Fruit fly (Drosophila melanogaster): ENCODE measurements around the gene knk.

Gene knk

DNA sequence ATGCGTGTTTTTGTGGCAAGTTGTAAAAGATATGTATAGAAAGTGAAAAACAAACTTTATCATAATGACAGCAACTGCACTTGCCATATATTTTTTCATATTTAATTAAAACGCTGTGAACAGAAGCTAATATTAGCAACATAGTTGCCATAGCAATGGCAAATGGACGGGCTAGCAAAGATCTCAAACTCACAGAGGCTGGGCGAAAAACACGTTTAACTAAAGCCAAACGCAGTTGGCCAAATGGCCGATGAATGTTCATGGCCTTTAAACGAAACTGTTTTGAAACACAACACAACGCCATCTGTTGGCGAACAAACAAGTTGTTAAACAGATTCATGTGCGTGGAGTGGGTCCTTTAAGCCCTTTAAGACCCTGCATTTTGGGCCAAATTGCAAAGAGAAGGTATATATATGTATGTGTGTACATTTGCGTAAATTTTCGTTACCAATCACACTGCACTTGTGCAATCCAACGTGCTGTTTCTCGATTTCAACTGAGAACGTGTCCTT is 23.0 kb upstream of the knk start:
- TF ChIP-seq CG15514 (GFP tag; optimal IDR thresholded peaks at IDR 0.05) (peak; percentile 84), CTCF (GFP tag; optimal IDR thresholded peaks at IDR 0.05) (peak; percentile 85), slou (GFP tag; optimal IDR thresholded peaks at IDR 0.05) (no peak)

DNA sequence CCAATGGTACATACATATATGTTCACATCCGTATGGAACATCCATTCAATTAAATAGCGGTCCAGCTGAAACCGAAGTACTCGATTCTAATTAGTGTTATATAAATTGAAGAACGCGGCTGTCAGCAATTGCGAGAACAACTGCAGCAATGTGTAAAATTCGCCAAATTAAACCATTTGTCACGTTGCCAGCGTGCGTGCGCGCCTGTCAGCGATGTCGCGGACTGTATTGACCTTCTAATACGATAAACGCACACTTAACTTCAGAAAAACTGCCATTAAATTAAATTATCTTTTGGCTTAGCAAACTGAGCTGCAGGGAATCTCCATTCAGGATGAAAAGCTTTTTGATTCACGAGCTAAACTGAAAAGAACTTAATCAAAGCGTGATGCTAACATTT is 21.7 kb upstream of the knk start:
- TF ChIP-seq Hmx (GFP tag; optimal IDR thresholded peaks at IDR 0.05) (no peak), CG13894 (tag; optimal IDR thresholded peaks at IDR 0.05) (no peak), sens (GFP tag) (peak; percentile 55), CG12769 (tag; optimal IDR thresholded peaks at IDR 0.05) (no peak), CG11695 (GFP tag; IDR thresholded peaks at IDR 0.05) (peak; percentile 64), nom (GFP tag; optimal IDR thresholded peaks at IDR 0.05) (no peak), sqz (GFP tag; optimal IDR thresholded peaks at IDR 0.05) (no peak), Med (GFP tag) (peak; percentile 34)

dm6 chr3R:10144103-10144998 is 18.9 kb upstream of the knk start, which contains the start of the genes TAF1B and Invadolysin:
TSS of gene TAF1B (minus strand) at chr3R:10144184.
TSS of gene Invadolysin (plus strand) at chr3R:10144668.
- peak; percentile 8 for TF ChIP-seq CG10979 (tag; optimal IDR thresholded peaks at IDR 0.05)
- TF ChIP-seq Hr78 (GFP tag; optimal IDR thresholded peaks at IDR 0.05), result no peak
- no peak for TF ChIP-seq vfl (GFP tag; optimal IDR thresholded peaks at IDR 0.05)
- TF ChIP-seq CG10366 (GFP tag; IDR thresholded peaks at IDR 0.05), result peak; percentile 60
- TF ChIP-seq row (GFP tag; IDR thresholded peaks at IDR 0.05), result peak; percentile 67
- TF ChIP-seq zfh2 (GFP tag; optimal IDR thresholded peaks at IDR 0.05), result peak; percentile 36
- peak; percentile 61 for TF ChIP-seq CG11504 (tag; optimal IDR thresholded peaks at IDR 0.05)
- peak; percentile 6 for TF ChIP-seq scrt (GFP tag; optimal IDR thresholded peaks at IDR 0.05)
- TF ChIP-seq Doc3 (GFP tag; IDR thresholded peaks at IDR 0.05; ENCODE audit: partially characterized antibody), result peak; percentile 90
- TF ChIP-seq Doc2 (GFP tag; IDR thresholded peaks at IDR 0.05), result no peak
- TF ChIP-seq CG3838 (GFP tag; optimal IDR thresholded peaks at IDR 0.05), result no peak
- TF ChIP-seq CG3407 (GFP tag; optimal IDR thresholded peaks at IDR 0.05), result no peak
- TF ChIP-seq Opbp (GFP tag; IDR thresholded peaks at IDR 0.05; ENCODE audit: partially characterized antibody), result peak; percentile 93
- TF ChIP-seq sim (GFP tag; IDR thresholded peaks at IDR 0.05), result no peak
- peak; percentile 66 for TF ChIP-seq HLHmδ (GFP tag; optimal IDR thresholded peaks at IDR 0.05)
- TF ChIP-seq CG18262 (tag; optimal IDR thresholded peaks at IDR 0.05), result peak; percentile 59
- no peak for TF ChIP-seq slp2 (GFP tag; optimal IDR thresholded peaks at IDR 0.05)
- TF ChIP-seq CG7839 (tag; optimal IDR thresholded peaks at IDR 0.05), result peak; percentile 31
- no peak for TF ChIP-seq Hey (tag; optimal IDR thresholded peaks at IDR 0.05)
- TF ChIP-seq MESR4 (GFP tag; optimal IDR thresholded peaks at IDR 0.05), result peak; percentile 79
- peak; percentile 41; the same call in 1 of the 2 replicates for TF ChIP-seq chm (GFP tag; IDR thresholded peaks at IDR 0.05)
- peak; percentile 84 for TF ChIP-seq Dref (GFP tag; IDR thresholded peaks at IDR 0.05)
- TF ChIP-seq CG8359 (GFP tag; optimal IDR thresholded peaks at IDR 0.05; ENCODE audit: borderline replicate concordance), result no peak
- TF ChIP-seq Sin3A (optimal IDR thresholded peaks at IDR 0.05), result peak; percentile 38
- TF ChIP-seq Lim3 (GFP tag; IDR thresholded peaks at IDR 0.05), result no peak
- TF ChIP-seq Sry-δ (GFP tag; optimal IDR thresholded peaks at IDR 0.05), result peak; percentile 88
- no peak for TF ChIP-seq psq (GFP tag; optimal IDR thresholded peaks at IDR 0.05)
- peak; percentile 24 for TF ChIP-seq Nf-YC (tag; optimal IDR thresholded peaks at IDR 0.05)
- 0 out of 2 replicates have a peak, but pooled peaks have one; percentile 5 for TF ChIP-seq Adf1 (GFP tag; IDR thresholded peaks at IDR 0.05)
- peak; percentile 11 for TF ChIP-seq CG4820 (GFP tag; optimal IDR thresholded peaks at IDR 0.05)
- TF ChIP-seq lmd (GFP tag; IDR thresholded peaks at IDR 0.05), result peak; percentile 11; the same call in 1 of the 2 replicates
- TF ChIP-seq dati (GFP tag; IDR thresholded peaks at IDR 0.05), result peak; percentile 51; the same call in 1 of the 2 replicates
- TF ChIP-seq z (GFP tag; IDR thresholded peaks at IDR 0.05), result peak; percentile 71; the same call in 2 of the 3 replicates
- no peak for TF ChIP-seq jing (GFP tag; optimal IDR thresholded peaks at IDR 0.05)
- TF ChIP-seq maf-S (GFP tag; optimal IDR thresholded peaks at IDR 0.05), result no peak
- no peak for TF ChIP-seq tx (GFP tag; optimal IDR thresholded peaks at IDR 0.05)

Data from whole organism, embryonic.